Worm (Caenorhabditis elegans) whole organism, L3 larva: ENCODE results near the gene msp-32.

Experiments
- ZK546.5 ChIP-seq: sonication (generic microtip); optimal IDR thresholded peaks from 2 replicates; lab custom pipeline; 2017; ENCODE audit warnings: missing biosample characterization, missing genetic modification characterization
- lin-39 ChIP-seq: fragments of 150-350 bp; optimal IDR thresholded peaks from 2 replicates; lab custom pipeline; 2018; ENCODE audit warnings: missing biosample characterization, missing genetic modification reagents, missing genetic modification characterization
- mdl-1 ChIP-seq: fragments of 150-350 bp; optimal IDR thresholded peaks from 2 replicates; lab custom pipeline; 2014; ENCODE audit warnings: missing biosample characterization, missing genetic modification characterization
- mml-1 ChIP-seq: fragments of 150-350 bp; sonication (generic microtip); optimal IDR thresholded peaks from 3 replicates; lab custom pipeline; 2014; ENCODE audit warnings: missing biosample characterization, missing genetic modification characterization
- nhr-76 ChIP-seq: fragments of 150-350 bp; sonication (generic microtip); optimal IDR thresholded peaks from 5 replicates; lab custom pipeline; 2014; ENCODE audit warnings: missing biosample characterization, missing genetic modification characterization
- nhr-77 ChIP-seq: fragments of 150-350 bp; optimal IDR thresholded peaks from 2 replicates; lab custom pipeline; 2014; ENCODE audit warnings: missing biosample characterization, missing genetic modification characterization
- ztf-11 ChIP-seq: fragments of 150-350 bp; optimal IDR thresholded peaks from 2 replicates; lab custom pipeline; 2014; ENCODE audit warnings: missing biosample characterization, missing genetic modification characterization

DNA sequence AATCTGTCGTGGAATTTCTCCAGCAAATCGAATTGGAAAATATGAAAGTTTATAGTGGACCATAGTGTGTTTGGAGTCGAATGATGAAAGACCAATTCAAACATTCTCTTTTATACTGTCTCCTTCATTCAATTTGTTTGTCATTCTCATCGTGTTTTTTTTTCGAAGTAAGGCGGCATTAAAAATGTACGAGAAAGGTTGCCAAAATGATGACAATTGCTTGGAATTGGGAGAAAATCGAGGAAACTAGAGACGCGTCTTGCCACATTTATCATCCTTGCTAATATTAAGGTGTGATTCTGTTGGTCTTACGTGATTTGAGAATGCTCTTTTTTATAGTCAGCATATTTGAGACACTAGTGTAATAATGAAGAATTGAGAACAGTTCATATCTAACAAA is 36.3 kb downstream of the msp-32 start, which contains the start of gene gst-30:
- no peak for TF ChIP-seq nhr-76 (tag; lab: Kevin White, UChicago)
- TF ChIP-seq mml-1, result no peak
- TF ChIP-seq mdl-1 (tag; lab: Kevin White, UChicago), result no peak
- TF ChIP-seq lin-39, result no peak
- no peak for TF ChIP-seq ZK546.5 (tag; lab: Kevin White, UChicago)
- no peak for TF ChIP-seq nhr-77 (tag; lab: Kevin White, UChicago)
- no peak for TF ChIP-seq ztf-11 (tag; lab: Kevin White, UChicago)
